Fruit fly (Drosophila melanogaster) whole organism, embryonic: ENCODE measurements around the gene CG13117.

Source experiments
- Antp ChIP-seq: fragments of 200-800 bp; sonication (Bioruptor generic); optimal IDR thresholded peaks from 3 replicates; lab custom pipeline; 2016; ENCODE audit warnings: missing biosample characterization, missing genetic modification characterization
- Atf6 ChIP-seq: fragments of 200-800 bp; sonication (Bioruptor generic); IDR thresholded peaks from 2 replicates; pipeline ENCODE4 v1.3.6; 2022; ENCODE audit warnings: missing biosample characterization, missing genetic modification characterization
- CG10209 ChIP-seq: fragments of 200-800 bp; sonication (Bioruptor generic); optimal IDR thresholded peaks from 3 replicates; lab custom pipeline; 2017; ENCODE audit warnings: missing biosample characterization, mild to moderate bottlenecking, missing genetic modification characterization, missing genetic modification reagents
- CG10274 ChIP-seq: fragments of 200-800 bp; sonication (Bioruptor generic); optimal IDR thresholded peaks from 3 replicates; lab custom pipeline; 2017; ENCODE audit warnings: missing biosample characterization, mild to moderate bottlenecking, missing genetic modification characterization
- CG10959 ChIP-seq: fragments of 200-800 bp; sonication (Bioruptor generic); IDR thresholded peaks from 2 replicates; pipeline ENCODE4 v1.3.6; 2022; ENCODE audit warnings: missing biosample characterization, missing genetic modification characterization
- CG11398 ChIP-seq: fragments of 200-800 bp; sonication (Bioruptor generic); optimal IDR thresholded peaks from 2 replicates; lab custom pipeline; 2016; ENCODE audit warnings: missing biosample characterization, missing genetic modification characterization
- CG1233 ChIP-seq: fragments of 200-800 bp; sonication (Bioruptor generic); optimal IDR thresholded peaks from 4 replicates; lab custom pipeline; 2018; ENCODE audit warnings: missing biosample characterization, mild to moderate bottlenecking, missing genetic modification characterization
- CG18476 ChIP-seq: fragments of 200-800 bp; sonication (Bioruptor generic); optimal IDR thresholded peaks from 2 replicates; lab custom pipeline; 2016; ENCODE audit warnings: missing biosample characterization, mild to moderate bottlenecking, missing genetic modification characterization
- CG30431 ChIP-seq: fragments of 200-800 bp; sonication (Bioruptor generic); optimal IDR thresholded peaks from 2 replicates; lab custom pipeline; 2017; ENCODE audit warnings: missing biosample characterization, missing genetic modification characterization
- CG32532 ChIP-seq: fragments of 200-800 bp; sonication (Bioruptor generic); IDR thresholded peaks from 2 replicates; pipeline ENCODE4 v1.3.6; 2022; ENCODE audit warnings: missing biosample characterization, missing genetic modification characterization
- CG3726 ChIP-seq: fragments of 200-800 bp; sonication (Bioruptor generic); IDR thresholded peaks from 3 replicates; pipeline ENCODE4, ENCODE4 v1.3.6; 2022; ENCODE audit warnings: missing biosample characterization, missing genetic modification characterization
- CG3847 ChIP-seq: fragments of 200-800 bp; sonication (Bioruptor generic); IDR thresholded peaks from 2 replicates; pipeline ENCODE4 v1.3.6; 2022; ENCODE audit warnings: missing biosample characterization, missing genetic modification characterization
- CG6272 ChIP-seq: fragments of 200-800 bp; sonication (Bioruptor generic); IDR thresholded peaks from 2 replicates; pipeline ENCODE4 v1.3.6; 2022; ENCODE audit warnings: missing biosample characterization, missing genetic modification characterization
- CG6683 ChIP-seq: fragments of 200-800 bp; sonication (Bioruptor generic); optimal IDR thresholded peaks from 2 replicates; lab custom pipeline; 2017; ENCODE audit warnings: missing biosample characterization, mild to moderate bottlenecking, missing genetic modification characterization, missing genetic modification reagents
- CG8089 ChIP-seq: fragments of 200-800 bp; sonication (Bioruptor generic); optimal IDR thresholded peaks from 3 replicates; lab custom pipeline; 2016; ENCODE audit warnings: missing biosample characterization, missing genetic modification characterization
- CG8290 ChIP-seq, 3 experiments: fragments of 200-800 bp; sonication (Bioruptor generic); optimal IDR thresholded peaks; 2 replicates each; lab custom pipeline; 2016 to 2019; ENCODE audit warnings: missing biosample characterization in 3 of 3, missing genetic modification characterization in 3 of 3, mild to moderate bottlenecking in 2 of 3, moderate library complexity in 1 of 3
- CG8944 ChIP-seq: fragments of 200-800 bp; sonication (Bioruptor generic); optimal IDR thresholded peaks from 3 replicates; lab custom pipeline; 2016; ENCODE audit warnings: missing biosample characterization, missing genetic modification characterization
- CG9215 ChIP-seq: fragments of 200-800 bp; sonication (Bioruptor generic); IDR thresholded peaks from 2 replicates; pipeline ENCODE4 v1.3.6; 2022; ENCODE audit warnings: missing biosample characterization, missing genetic modification characterization
- Dbx ChIP-seq: fragments of 200-800 bp; sonication (Bioruptor generic); IDR thresholded peaks from 3 replicates; pipeline ENCODE4 v1.3.6; 2022; ENCODE audit warnings: missing biosample characterization, missing genetic modification characterization
- Ets65A ChIP-seq: fragments of 200-800 bp; sonication (Bioruptor generic); peaks from one replicate; lab custom pipeline; 2016; ENCODE audit warnings: missing biosample characterization, missing genetic modification characterization
- Fer3 ChIP-seq: fragments of 200-800 bp; sonication (Bioruptor generic); optimal IDR thresholded peaks from 2 replicates; lab custom pipeline; 2018; ENCODE audit warnings: missing biosample characterization, mild to moderate bottlenecking, missing genetic modification characterization, moderate library complexity
- Hr3 ChIP-seq: fragments of 200-800 bp; sonication (Bioruptor generic); optimal IDR thresholded peaks from 3 replicates; lab custom pipeline; 2016; ENCODE audit warnings: missing biosample characterization, missing genetic modification characterization
- Hr78 ChIP-seq, 2 experiments: fragments of 200-800 bp in 1 of 2; fragments of >200 bp in 1 of 2; sonication (Bioruptor generic) in 1 of 2; optimal IDR thresholded peaks; 2 replicates each; lab custom pipeline; 2017 to 2019; ENCODE audit warnings: missing biosample characterization in 2 of 2, missing genetic modification characterization in 2 of 2, mild to moderate bottlenecking in 1 of 2, moderate library complexity in 1 of 2
- Jarid2 ChIP-seq: fragments of 200-800 bp; sonication (Bioruptor generic); optimal IDR thresholded peaks from 3 replicates; lab custom pipeline; 2017; ENCODE audit warnings: mild to moderate bottlenecking, missing biosample characterization, missing genetic modification reagents, missing genetic modification characterization
- MESR4 ChIP-seq: fragments of 200-800 bp; sonication (Bioruptor generic); optimal IDR thresholded peaks from 2 replicates; lab custom pipeline; 2018; ENCODE audit warnings: missing biosample characterization, mild to moderate bottlenecking, missing genetic modification characterization, moderate library complexity
- Poxn ChIP-seq: fragments of 200-800 bp; sonication (Bioruptor generic); IDR thresholded peaks from 2 replicates; pipeline ENCODE4 v1.3.6; 2022; ENCODE audit warnings: missing biosample characterization, missing genetic modification characterization
- Xrp1 ChIP-seq: fragments of 200-800 bp; sonication (Bioruptor generic); IDR thresholded peaks from 2 replicates; pipeline ENCODE4 v1.3.6; 2022; ENCODE audit warnings: missing biosample characterization, missing genetic modification characterization
- ara ChIP-seq: fragments of 200-800 bp; sonication (Bioruptor generic); IDR thresholded peaks from 2 replicates; pipeline ENCODE4 v1.3.6; 2022; ENCODE audit warnings: missing biosample characterization, missing genetic modification characterization
- ash1 ChIP-seq: fragments of 200-800 bp; sonication (Bioruptor generic); optimal IDR thresholded peaks from 2 replicates; lab custom pipeline; 2018; ENCODE audit warnings: missing biosample characterization, mild to moderate bottlenecking, missing genetic modification characterization
- corto ChIP-seq: fragments of 200-800 bp; sonication (Bioruptor generic); optimal IDR thresholded peaks from 2 replicates; lab custom pipeline; 2016; ENCODE audit warnings: missing biosample characterization, mild to moderate bottlenecking, missing genetic modification characterization, moderate library complexity
- da ChIP-seq: fragments of 200-800 bp; sonication (Bioruptor generic); optimal IDR thresholded peaks from 2 replicates; lab custom pipeline; 2016; ENCODE audit warnings: missing biosample characterization, missing genetic modification characterization
- dm ChIP-seq: fragments of 200-800 bp; sonication (Bioruptor generic); optimal IDR thresholded peaks from 3 replicates; lab custom pipeline; 2016; ENCODE audit warnings: missing biosample characterization, missing genetic modification characterization
- dmrt99B ChIP-seq: fragments of 200-800 bp; sonication (Bioruptor generic); optimal IDR thresholded peaks from 2 replicates; lab custom pipeline; 2018; ENCODE audit warnings: missing biosample characterization, mild to moderate bottlenecking, missing genetic modification characterization, moderate library complexity
- fd102C ChIP-seq: fragments of 200-800 bp; sonication (Bioruptor generic); optimal IDR thresholded peaks from 2 replicates; lab custom pipeline; 2018; ENCODE audit warnings: missing biosample characterization, mild to moderate bottlenecking, missing genetic modification characterization, moderate library complexity
- gcm ChIP-seq: fragments of 200-800 bp; sonication (Bioruptor generic); optimal IDR thresholded peaks from 2 replicates; lab custom pipeline; 2019; ENCODE audit warnings: missing biosample characterization, mild to moderate bottlenecking, missing genetic modification characterization, moderate library complexity
- gfzf ChIP-seq: fragments of 200-800 bp; sonication (Bioruptor generic); optimal IDR thresholded peaks from 2 replicates; lab custom pipeline; 2016; ENCODE audit warnings: missing biosample characterization, mild to moderate bottlenecking, missing genetic modification characterization, moderate library complexity
- gt ChIP-seq: fragments of 200-800 bp; sonication (Bioruptor generic); IDR thresholded peaks from 2 replicates; pipeline ENCODE4 v1.3.6; 2022; ENCODE audit warnings: missing biosample characterization, missing genetic modification characterization
- her ChIP-seq: fragments of 200-800 bp; sonication (Bioruptor generic); optimal IDR thresholded peaks from 2 replicates; lab custom pipeline; 2016; ENCODE audit warnings: missing biosample characterization, missing genetic modification characterization
- inv ChIP-seq: fragments of 200-800 bp; sonication (Bioruptor generic); IDR thresholded peaks from 2 replicates; pipeline ENCODE4 v1.3.6; 2022; ENCODE audit warnings: missing biosample characterization, missing genetic modification characterization; ENCODE audit not compliant: partially characterized antibody
- lbe ChIP-seq: fragments of 200-800 bp; sonication (Bioruptor generic); optimal IDR thresholded peaks from 2 replicates; lab custom pipeline; 2016; ENCODE audit warnings: missing biosample characterization, mild to moderate bottlenecking, missing genetic modification characterization
- lola ChIP-seq, 3 experiments: fragments of >200 bp in 2 of 3; fragments of 200-800 bp in 1 of 3; sonication (Bioruptor generic) in 1 of 3; optimal IDR thresholded peaks; 2 replicates each; lab custom pipeline; 2017 to 2019; ENCODE audit warnings: missing biosample characterization in 3 of 3, missing genetic modification characterization in 3 of 3, mild to moderate bottlenecking in 1 of 3, moderate library complexity in 1 of 3
- phol ChIP-seq: fragments of 200-800 bp; sonication (Bioruptor generic); optimal IDR thresholded peaks from 3 replicates; lab custom pipeline; 2018; ENCODE audit warnings: missing biosample characterization, mild to moderate bottlenecking, missing genetic modification characterization, moderate library complexity
- row ChIP-seq: fragments of 200-800 bp; sonication (Bioruptor generic); IDR thresholded peaks from 3 replicates; pipeline ENCODE4 v1.3.6; 2022; ENCODE audit warnings: missing biosample characterization, missing genetic modification characterization
- run ChIP-seq: fragments of 200-800 bp; sonication (Bioruptor generic); optimal IDR thresholded peaks from 3 replicates; lab custom pipeline; 2018; ENCODE audit warnings: missing biosample characterization, mild to moderate bottlenecking, missing genetic modification characterization
- sc ChIP-seq, 3 experiments: fragments of >200 bp in 2 of 3; fragments of 200-800 bp in 1 of 3; sonication (Bioruptor generic) in 1 of 3; optimal IDR thresholded peaks; 2 replicates in 2 of 3; 3 replicates in 1 of 3; lab custom pipeline; 2017; ENCODE audit warnings: mild to moderate bottlenecking in 1 of 3, missing biosample characterization in 1 of 3, missing genetic modification characterization in 1 of 3, missing genetic modification reagents in 1 of 3
- slbo ChIP-seq: fragments of 200-800 bp; sonication (Bioruptor generic); IDR thresholded peaks from 2 replicates; pipeline ENCODE4 v1.3.6; 2022; ENCODE audit warnings: missing biosample characterization, missing genetic modification characterization
- tup ChIP-seq: fragments of 200-800 bp; sonication (Bioruptor generic); optimal IDR thresholded peaks from 2 replicates; lab custom pipeline; 2016; ENCODE audit warnings: missing biosample characterization, mild to moderate bottlenecking, missing genetic modification characterization, moderate library complexity
- wdn ChIP-seq: fragments of 200-800 bp; sonication (Bioruptor generic); IDR thresholded peaks from 2 replicates; pipeline ENCODE4 v1.3.6; 2022; ENCODE audit warnings: missing biosample characterization, missing genetic modification characterization
- zf30C ChIP-seq: fragments of 200-800 bp; sonication (Bioruptor generic); optimal IDR thresholded peaks from 3 replicates; lab custom pipeline; 2018; ENCODE audit warnings: missing biosample characterization, mild to moderate bottlenecking, missing genetic modification characterization
- zfh2 ChIP-seq: fragments of 200-800 bp; sonication (Bioruptor generic); optimal IDR thresholded peaks from 2 replicates; lab custom pipeline; 2016; ENCODE audit warnings: missing biosample characterization, missing genetic modification characterization

CG13117 gene

dm6 chr2L:9782176-9782581 lies 45.7 kb downstream of the CG13117 start, which contains the start of gene IP3K1 (continued):
- TF ChIP-seq CG10209 (GFP tag; lab: Kevin White, UChicago), result no peak
- TF ChIP-seq CG10959 (GFP tag; lab: Robert Waterston, UW), result no peak
- TF ChIP-seq Atf6 (GFP tag; lab: Robert Waterston, UW), result peak; percentile 59
- TF ChIP-seq inv (GFP tag; lab: Robert Waterston, UW), result peak; percentile 39; the same call in 1 of the 2 replicates
- TF ChIP-seq CG1233 (GFP tag; lab: Kevin White, UChicago), result no peak
- TF ChIP-seq CG3847, result no peak
- TF ChIP-seq CG8290 (GFP tag; optimal IDR thresholded peaks at IDR 0.05; lab: Kevin White, UChicago), result peak; percentile 47
- TF ChIP-seq CG8290 (tag; optimal IDR thresholded peaks at IDR 0.05; lab: Kevin White, UChicago), result peak in 1 of 2 experiments; percentile 88
- peak; percentile 59 for TF ChIP-seq gcm (GFP tag; lab: Kevin White, UChicago)
- TF ChIP-seq Dbx (GFP tag; lab: Robert Waterston, UW), result peak; percentile 75; the same call in 2 of the 3 replicates
- TF ChIP-seq sc (optimal IDR thresholded peaks at IDR 0.05; lab: Kevin White, UChicago), result no peak
- no peak for TF ChIP-seq sc (GFP tag; optimal IDR thresholded peaks at IDR 0.05; lab: Kevin White, UChicago)
- TF ChIP-seq slbo, result peak; percentile 55
- peak; percentile 20 for TF ChIP-seq CG6683
- no peak for TF ChIP-seq tup (GFP tag; lab: Kevin White, UChicago)
- TF ChIP-seq dm (GFP tag; lab: Kevin White, UChicago), result no peak
- TF ChIP-seq CG11398, result peak; percentile 36
- TF ChIP-seq Jarid2 (GFP tag; lab: Kevin White, UChicago), result peak; percentile 99
- no peak for TF ChIP-seq corto (GFP tag; lab: Kevin White, UChicago)
- TF ChIP-seq Fer3 (tag; lab: Kevin White, UChicago), result no peak
- TF ChIP-seq CG6272 (GFP tag; lab: Robert Waterston, UW), result no peak
- no peak for TF ChIP-seq Hr78 (GFP tag; optimal IDR thresholded peaks at IDR 0.05; lab: Kevin White, UChicago)
- no peak for TF ChIP-seq ara (GFP tag; lab: Robert Waterston, UW)
- TF ChIP-seq phol (tag; lab: Kevin White, UChicago), result no peak
- TF ChIP-seq dmrt99B (tag; lab: Kevin White, UChicago), result peak; percentile 27
- TF ChIP-seq her (GFP tag; lab: Kevin White, UChicago), result peak; percentile 61
- no peak for TF ChIP-seq zf30C
- TF ChIP-seq zfh2, result no peak
- peak; percentile 24 for TF ChIP-seq Antp
- no peak for TF ChIP-seq CG9215
- peak; percentile 19 for TF ChIP-seq run (tag; lab: Kevin White, UChicago)
- no peak for TF ChIP-seq wdn
- TF ChIP-seq gt, result no peak
- TF ChIP-seq Ets65A, result no peak
- TF ChIP-seq CG3726 (GFP tag; lab: Robert Waterston, UW), result no peak
- TF ChIP-seq CG18476 (GFP tag; lab: Kevin White, UChicago), result no peak
- no peak for TF ChIP-seq fd102C (GFP tag; lab: Kevin White, UChicago)
- TF ChIP-seq Poxn, result no peak
- no peak for TF ChIP-seq CG8944 (GFP tag; lab: Kevin White, UChicago)
- TF ChIP-seq MESR4 (GFP tag; lab: Kevin White, UChicago), result no peak
- no peak for TF ChIP-seq lola (GFP tag; optimal IDR thresholded peaks at IDR 0.05; lab: Kevin White, UChicago)
- no peak for TF ChIP-seq CG8089 (GFP tag; lab: Kevin White, UChicago)
- TF ChIP-seq Hr3 (GFP tag; lab: Kevin White, UChicago), result no peak
- peak; percentile 8 for TF ChIP-seq ash1
- TF ChIP-seq CG10274 (GFP tag; lab: Kevin White, UChicago), result no peak
- TF ChIP-seq row (GFP tag; lab: Robert Waterston, UW), result no peak
- no peak for TF ChIP-seq da (GFP tag; lab: Kevin White, UChicago)
- no peak for TF ChIP-seq CG30431 (GFP tag; lab: Kevin White, UChicago)
- 0 out of 2 replicates have a peak, but pooled peaks have one; percentile 34 for TF ChIP-seq Xrp1 (GFP tag; lab: Robert Waterston, UW)
- no peak for TF ChIP-seq gfzf (GFP tag; lab: Kevin White, UChicago)
- peak; percentile 83 for TF ChIP-seq CG32532 (GFP tag; lab: Robert Waterston, UW)
- TF ChIP-seq lbe (GFP tag; lab: Kevin White, UChicago), result peak; percentile 63
